Worm (Caenorhabditis elegans) whole organism, early embryonic: ENCODE data around the gene pgp-4.

Source experiments
- B0310.2 ChIP-seq: sonication (generic microtip); optimal IDR thresholded peaks from 2 replicates; lab custom pipeline; 2016; ENCODE audit warnings: mild to moderate bottlenecking, missing genetic modification characterization, missing compliant biosample characterization
- F13C5.2 ChIP-seq: sonication (generic microtip); optimal IDR thresholded peaks from 2 replicates; lab custom pipeline; 2017; ENCODE audit warnings: mild to moderate bottlenecking, missing genetic modification characterization, inconsistent platforms, missing compliant biosample characterization
- aly-1 ChIP-seq: sonication (generic microtip); optimal IDR thresholded peaks from 2 replicates; lab custom pipeline; 2016; ENCODE audit warnings: missing genetic modification characterization, missing compliant biosample characterization
- ama-1 ChIP-seq: fragments of 150-350 bp; optimal IDR thresholded peaks from 2 replicates; lab custom pipeline; 2014
- ceh-36 ChIP-seq: sonication (generic microtip); optimal IDR thresholded peaks from 2 replicates; lab custom pipeline; 2016; ENCODE audit warnings: missing genetic modification characterization, inconsistent platforms, missing compliant biosample characterization
- ets-7 ChIP-seq: sonication (generic microtip); optimal IDR thresholded peaks from 2 replicates; lab custom pipeline; 2016; ENCODE audit warnings: missing genotype, missing genetic modification characterization, missing compliant biosample characterization
- flt-1 ChIP-seq: fragments of 200-800 bp; sonication (Bioruptor generic); IDR thresholded peaks from 2 replicates; pipeline ENCODE4 v1.3.6; 2022; ENCODE audit warnings: missing genetic modification characterization, missing compliant biosample characterization
- hnd-1 ChIP-seq: sonication (generic microtip); optimal IDR thresholded peaks from 2 replicates; lab custom pipeline; 2016; ENCODE audit warnings: missing genetic modification characterization, missing compliant biosample characterization
- pes-1 ChIP-seq: fragments of 200-800 bp; sonication (Bioruptor generic); IDR thresholded peaks from 2 replicates; pipeline ENCODE4 v1.3.6; 2022; ENCODE audit warnings: missing genetic modification reagents, missing genetic modification characterization, missing compliant biosample characterization
- scrt-1 ChIP-seq: fragments of 200-800 bp; sonication (Bioruptor generic); IDR thresholded peaks from 2 replicates; pipeline ENCODE4 v1.3.6; 2022; ENCODE audit warnings: missing genetic modification characterization, missing compliant biosample characterization
- sea-1 ChIP-seq: fragments of 200-800 bp; sonication (Bioruptor generic); conservative IDR thresholded peaks from 2 replicates; pipeline ENCODE4 v1.3.6; 2022; ENCODE audit warnings: missing genetic modification characterization, missing compliant biosample characterization
- tbx-11 ChIP-seq: fragments of 200-800 bp; sonication (Bioruptor generic); IDR thresholded peaks from 2 replicates; pipeline ENCODE4 v1.3.6; 2022; ENCODE audit warnings: missing genetic modification characterization, missing compliant biosample characterization
- tra-4 ChIP-seq: sonication (generic microtip); optimal IDR thresholded peaks from 2 replicates; lab custom pipeline; 2017; ENCODE audit warnings: missing genetic modification characterization, missing compliant biosample characterization

ce11 chrX:11384534-11385441, 27.2 kb downstream of the pgp-4 start, which contains the start of the genes F08B12.11 and prmn-1:
- TF ChIP-seq hnd-1 (no peak), ama-1 (lab: Kevin White, UChicago) (no peak), tbx-11 (GFP tag; lab: Robert Waterston, UW) (no peak), sea-1 (GFP tag; lab: Robert Waterston, UW) (no peak), ceh-36 (tag; lab: Kevin White, UChicago) (no peak), tra-4 (tag; lab: Kevin White, UChicago) (no peak), ets-7 (tag; lab: Kevin White, UChicago) (no peak), flt-1 (GFP tag; lab: Robert Waterston, UW) (no peak), aly-1 (tag; lab: Kevin White, UChicago) (no peak), scrt-1 (no peak), B0310.2 (tag; lab: Kevin White, UChicago) (no peak), pes-1 (no peak), F13C5.2 (tag; lab: Kevin White, UChicago) (no peak)
